Fruit fly (Drosophila melanogaster): ENCODE data around the gene CG9981.

dm6 chrX:16424296-16424695 is 19.4 kb upstream of the CG9981 start:
- TF ChIP-seq gl (tag; optimal IDR thresholded peaks at IDR 0.05): no peak
- no peak for TF ChIP-seq EcR (GFP tag; optimal IDR thresholded peaks at IDR 0.05)
- no peak for TF ChIP-seq fd96Ca (GFP tag; IDR thresholded peaks at IDR 0.05)
- no peak for TF ChIP-seq CG9948 (tag; optimal IDR thresholded peaks at IDR 0.05)
- TF ChIP-seq CG8159 (tag; optimal IDR thresholded peaks at IDR 0.05): no peak
- no peak for TF ChIP-seq CG15710 (tag; optimal IDR thresholded peaks at IDR 0.05)
- TF ChIP-seq CG10348 (GFP tag; IDR thresholded peaks at IDR 0.05): no peak
- TF ChIP-seq CG12605 (GFP tag; IDR thresholded peaks at IDR 0.05): no peak
- TF ChIP-seq Ets98B (GFP tag; IDR thresholded peaks at IDR 0.05): no peak
- no peak for TF ChIP-seq rn (GFP tag; IDR thresholded peaks at IDR 0.05)
- no peak for TF ChIP-seq Pif1B (GFP tag; optimal IDR thresholded peaks at IDR 0.05)
- 0 out of 3 replicates have a peak, but pooled peaks have one; percentile 9 for TF ChIP-seq CG4496 (GFP tag; IDR thresholded peaks at IDR 0.05)
- TF ChIP-seq D1 (tag; optimal IDR thresholded peaks at IDR 0.05): no peak

Measured in whole organism, pupa.